Fruit fly (Drosophila melanogaster): Measurements from ENCODE around the gene Chsy.

The Chsy gene

DNA sequence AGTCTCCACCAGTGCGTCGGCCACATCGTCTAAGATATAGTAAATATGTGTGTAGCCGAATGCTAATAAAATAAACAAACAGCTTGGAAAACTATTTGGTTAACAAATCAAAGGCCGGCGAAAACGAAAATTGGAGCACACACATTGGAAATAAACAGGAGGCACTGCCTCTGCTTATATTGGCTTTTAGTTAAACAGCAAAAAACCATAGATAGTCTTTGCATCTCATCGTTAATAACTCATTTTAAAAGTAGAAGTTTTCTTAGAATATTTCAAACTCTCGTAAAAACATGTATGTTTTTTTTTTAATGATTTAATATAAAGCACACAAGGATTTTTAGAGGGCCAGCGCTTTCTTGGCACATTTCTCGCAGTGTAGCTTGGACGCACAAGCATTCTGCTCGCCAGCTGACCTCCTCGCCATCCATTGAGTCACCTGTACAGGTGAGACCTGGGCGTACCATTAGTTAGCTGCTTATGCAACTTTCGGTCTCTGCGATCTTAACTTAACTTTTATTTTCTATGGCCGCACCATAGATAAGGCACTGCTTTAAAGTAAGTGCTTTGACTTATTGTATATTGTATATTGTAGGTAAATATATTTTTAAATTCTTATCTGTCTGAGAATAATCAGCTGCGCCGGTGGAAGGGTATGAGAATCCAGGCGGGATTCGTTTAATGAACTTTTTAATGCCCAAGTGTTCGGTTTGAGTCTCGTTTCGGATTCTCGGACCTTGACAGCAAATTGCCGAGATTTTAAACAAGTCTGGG, 1.4 kb downstream of the Chsy start (continued):
- peak; percentile 7 for TF ChIP-seq tx (GFP tag; optimal IDR thresholded peaks at IDR 0.05)
- peak; percentile 52; the same call in 1 of the 2 replicates for TF ChIP-seq CG6689 (GFP tag; IDR thresholded peaks at IDR 0.05)
- no peak for TF ChIP-seq CG31388 (GFP tag; optimal IDR thresholded peaks at IDR 0.05)
- peak; percentile 16 for TF ChIP-seq chn (GFP tag; optimal IDR thresholded peaks at IDR 0.05)
- peak; percentile 4 for TF ChIP-seq Myb (GFP tag; optimal IDR thresholded peaks at IDR 0.05)
- TF ChIP-seq ci (GFP tag; IDR thresholded peaks at IDR 0.05): peak; percentile 62; the same call in 2 of the 3 replicates
- no peak for TF ChIP-seq grn (GFP tag; optimal IDR thresholded peaks at IDR 0.05)
- no peak for TF ChIP-seq CG10565 (GFP tag; optimal IDR thresholded peaks at IDR 0.05)
- TF ChIP-seq Sry-δ (GFP tag; optimal IDR thresholded peaks at IDR 0.05): no peak
- 0 out of 2 replicates have a peak, but pooled peaks have one; percentile 29 for TF ChIP-seq sob (GFP tag; IDR thresholded peaks at IDR 0.05)
- TF ChIP-seq Hr51 (GFP tag; optimal IDR thresholded peaks at IDR 0.05): peak; percentile 7 to 63
- peak; percentile 56 for TF ChIP-seq dmrt99B (tag; optimal IDR thresholded peaks at IDR 0.05)
- TF ChIP-seq CG2202 (tag; optimal IDR thresholded peaks at IDR 0.05): peak; percentile 10
- TF ChIP-seq Hr3 (GFP tag; optimal IDR thresholded peaks at IDR 0.05): peak; percentile 28
- peak; percentile 21 for TF ChIP-seq CG5180 (GFP tag; optimal IDR thresholded peaks at IDR 0.05)
- TF ChIP-seq Med (GFP tag): peak; percentile 76
- peak; percentile 32; the same call in 1 of the 2 replicates for TF ChIP-seq E2f2 (GFP tag; IDR thresholded peaks at IDR 0.05)
- peak; percentile 2 for TF ChIP-seq CG4424 (GFP tag; optimal IDR thresholded peaks at IDR 0.05)
- TF ChIP-seq Aef1 (GFP tag; IDR thresholded peaks at IDR 0.05): peak; percentile 46
- peak; percentile 21 to 44 for TF ChIP-seq chif (GFP tag; optimal IDR thresholded peaks at IDR 0.05)
- TF ChIP-seq pum (GFP tag; optimal IDR thresholded peaks at IDR 0.05): peak; percentile 41
- no peak for TF ChIP-seq ato (GFP tag; IDR thresholded peaks at IDR 0.05; ENCODE audit: partially characterized antibody)
- TF ChIP-seq CG34422 (GFP tag; IDR thresholded peaks at IDR 0.05): 0 out of 3 replicates have a peak, but pooled peaks have one; percentile 37
- TF ChIP-seq CG9215 (GFP tag; IDR thresholded peaks at IDR 0.05): peak; percentile 74
- TF ChIP-seq Atf6 (GFP tag; IDR thresholded peaks at IDR 0.05): peak; percentile 63
- peak; percentile 51 for TF ChIP-seq CG12391 (tag; optimal IDR thresholded peaks at IDR 0.05)
- no peak for TF ChIP-seq CG10147 (GFP tag; optimal IDR thresholded peaks at IDR 0.05)
- TF ChIP-seq CG15514 (GFP tag; optimal IDR thresholded peaks at IDR 0.05): no peak
- TF ChIP-seq stc (GFP tag; IDR thresholded peaks at IDR 0.05): peak; percentile 38
- peak; percentile 68 for TF ChIP-seq dysf (GFP tag; IDR thresholded peaks at IDR 0.05)
- TF ChIP-seq Bdp1 (GFP tag; optimal IDR thresholded peaks at IDR 0.05): no peak
- peak; percentile 18 for TF ChIP-seq dmrt11E (tag; optimal IDR thresholded peaks at IDR 0.05)
- peak; percentile 1 for TF ChIP-seq HmgZ (tag; optimal IDR thresholded peaks at IDR 0.05)
- TF ChIP-seq her (GFP tag; optimal IDR thresholded peaks at IDR 0.05): peak; percentile 23
- TF ChIP-seq CG32767 (GFP tag; IDR thresholded peaks at IDR 0.05): peak; percentile 27; the same call in 1 of the 2 replicates
- TF ChIP-seq lilli (GFP tag; optimal IDR thresholded peaks at IDR 0.05): peak; percentile 36
- TF ChIP-seq CG7357 (GFP tag; IDR thresholded peaks at IDR 0.05): 0 out of 3 replicates have a peak, but pooled peaks have one; percentile 28
- TF ChIP-seq Rfx (GFP tag; IDR thresholded peaks at IDR 0.05): peak; percentile 50
- no peak for TF ChIP-seq CG7987 (GFP tag; optimal IDR thresholded peaks at IDR 0.05)
- peak; percentile 41 for TF ChIP-seq CG15696 (tag; optimal IDR thresholded peaks at IDR 0.05)
- TF ChIP-seq CG13424 (tag; optimal IDR thresholded peaks at IDR 0.05): peak; percentile 53
- TF ChIP-seq CG12942 (GFP tag; optimal IDR thresholded peaks at IDR 0.05): peak; percentile 4
- no peak for TF ChIP-seq CG30431 (GFP tag; optimal IDR thresholded peaks at IDR 0.05)
- TF ChIP-seq Side (GFP tag; optimal IDR thresholded peaks at IDR 0.05): peak; percentile 7
- TF ChIP-seq inv (GFP tag; IDR thresholded peaks at IDR 0.05; ENCODE audit: partially characterized antibody): no peak
- TF ChIP-seq CG18599 (GFP tag; optimal IDR thresholded peaks at IDR 0.05): peak; percentile 60
- peak in 1 of 2 experiments; percentile 42 for TF ChIP-seq Hr78 (GFP tag; optimal IDR thresholded peaks at IDR 0.05)
- TF ChIP-seq bcd (GFP tag; optimal IDR thresholded peaks at IDR 0.05): peak; percentile 52

Data from whole organism, embryonic.